Fruit fly (Drosophila melanogaster): ENCODE data around the gene CG34433.

CG34433 gene

dm6 chr3R:30601440-30602256, 48.1 kb upstream of the CG34433 start, which contains the start of the genes CG2246 and CG31021 (continued):
- TF ChIP-seq Rx (GFP tag; IDR thresholded peaks at IDR 0.05) (peak; percentile 15; the same call in 1 of the 2 replicates), bsh (GFP tag; optimal IDR thresholded peaks at IDR 0.05) (peak in 1 of 2 experiments; percentile 4), rib (GFP tag; IDR thresholded peaks at IDR 0.05) (no peak), insv (GFP tag; optimal IDR thresholded peaks at IDR 0.05) (peak in 1 of 2 experiments; percentile 33), caup (GFP tag; optimal IDR thresholded peaks at IDR 0.05; ENCODE audit: severe bottlenecking) (peak; percentile 9), D19A (tag; optimal IDR thresholded peaks at IDR 0.05) (peak; percentile 22), trem (tag; optimal IDR thresholded peaks at IDR 0.05) (peak; percentile 62), Atf3 (GFP tag; optimal IDR thresholded peaks at IDR 0.05) (peak; percentile 67), run (tag; optimal IDR thresholded peaks at IDR 0.05) (no peak), ranshi (GFP tag; IDR thresholded peaks at IDR 0.05) (peak; percentile 25), CG6654 (GFP tag; optimal IDR thresholded peaks at IDR 0.05) (no peak), hb (GFP tag; IDR thresholded peaks at IDR 0.05; ENCODE audit: partially characterized antibody) (0 out of 3 replicates have a peak, but pooled peaks have one; percentile 73), nmo (GFP tag; optimal IDR thresholded peaks at IDR 0.05) (peak; percentile 64), Hsf (GFP tag; optimal IDR thresholded peaks at IDR 0.05) (peak; percentile 18), CG18619 (GFP tag; optimal IDR thresholded peaks at IDR 0.05) (peak; percentile 36), B-H1 (GFP tag; IDR thresholded peaks at IDR 0.05) (no peak), tio (GFP tag; optimal IDR thresholded peaks at IDR 0.05) (peak; percentile 11), Stat92E (GFP tag; optimal IDR thresholded peaks at IDR 0.05) (peak in 1 of 3 experiments; percentile 94), CG2129 (GFP tag; IDR thresholded peaks at IDR 0.05; ENCODE audit: partially characterized antibody) (peak; percentile 51), CG14014 (GFP tag; IDR thresholded peaks at IDR 0.05) (0 out of 2 replicates have a peak, but pooled peaks have one; percentile 23), Nf-YC (tag; optimal IDR thresholded peaks at IDR 0.05) (peak; percentile 35), Fer1 (GFP tag; optimal IDR thresholded peaks at IDR 0.05) (no peak), Dip3 (GFP tag; optimal IDR thresholded peaks at IDR 0.05) (peak; percentile 47), NC2β (GFP tag; optimal IDR thresholded peaks at IDR 0.05) (no peak), row (GFP tag; IDR thresholded peaks at IDR 0.05) (peak; percentile 90), zf30C (GFP tag; optimal IDR thresholded peaks at IDR 0.05) (peak; percentile 95), scrt (GFP tag; optimal IDR thresholded peaks at IDR 0.05) (no peak), dysf (GFP tag; IDR thresholded peaks at IDR 0.05) (peak; percentile 51; the same call in 1 of the 3 replicates), CG8944 (GFP tag; optimal IDR thresholded peaks at IDR 0.05) (peak; percentile 66), Nf-YB (GFP tag; optimal IDR thresholded peaks at IDR 0.05) (no peak), Bdp1 (GFP tag; optimal IDR thresholded peaks at IDR 0.05) (peak; percentile 51), CG1024 (GFP tag; IDR thresholded peaks at IDR 0.05) (no peak), z (GFP tag; IDR thresholded peaks at IDR 0.05) (no peak), Abd-B (GFP tag; optimal IDR thresholded peaks at IDR 0.05) (peak; percentile 48), CG8478 (optimal IDR thresholded peaks at IDR 0.05) (no peak), CG10654 (GFP tag; optimal IDR thresholded peaks at IDR 0.05) (peak; percentile 16), crol (GFP tag; IDR thresholded peaks at IDR 0.05) (no peak), Ravus (GFP tag; IDR thresholded peaks at IDR 0.05) (no peak), CG4424 (GFP tag; optimal IDR thresholded peaks at IDR 0.05) (peak; percentile 21), CG4360 (GFP tag; IDR thresholded peaks at IDR 0.05) (no peak), tap (tag; optimal IDR thresholded peaks at IDR 0.05) (no peak), PHDP (tag; optimal IDR thresholded peaks at IDR 0.05) (no peak), her (GFP tag; optimal IDR thresholded peaks at IDR 0.05) (peak; percentile 41), CG13296 (GFP tag; optimal IDR thresholded peaks at IDR 0.05) (no peak), Fer2 (tag; optimal IDR thresholded peaks at IDR 0.05) (no peak), CG2202 (tag; optimal IDR thresholded peaks at IDR 0.05) (no peak), tin (GFP tag; optimal IDR thresholded peaks at IDR 0.05) (peak; percentile 58), H2.0 (GFP tag; IDR thresholded peaks at IDR 0.05) (no peak; the same call in 1 of the 2 replicates), ci (GFP tag; IDR thresholded peaks at IDR 0.05) (peak; percentile 67; the same call in 2 of the 3 replicates)
